Fruit fly (Drosophila melanogaster): ENCODE results near the gene chm.

Gene chm

dm6 chr2L:7433957-7434736, 21.9 kb downstream of the chm start (continued):
- TF ChIP-seq dmrt11E (tag; optimal IDR thresholded peaks at IDR 0.05) (peak; percentile 7), Ravus (GFP tag; IDR thresholded peaks at IDR 0.05) (peak; percentile 83), NC2β (GFP tag; optimal IDR thresholded peaks at IDR 0.05) (no peak), CG2129 (GFP tag; IDR thresholded peaks at IDR 0.05; ENCODE audit: partially characterized antibody) (no peak), CG13424 (tag; optimal IDR thresholded peaks at IDR 0.05) (peak; percentile 75), Dad (GFP tag; optimal IDR thresholded peaks at IDR 0.05) (no peak), tap (tag; optimal IDR thresholded peaks at IDR 0.05) (peak; percentile 58), luna (GFP tag; optimal IDR thresholded peaks at IDR 0.05) (no peak), CG10147 (GFP tag; optimal IDR thresholded peaks at IDR 0.05) (peak; percentile 18), Ets65A (GFP tag) (peak; percentile 55), CrebB (tag; optimal IDR thresholded peaks at IDR 0.05) (peak; percentile 63), CG12391 (tag; optimal IDR thresholded peaks at IDR 0.05) (peak; percentile 85), CG12942 (GFP tag; optimal IDR thresholded peaks at IDR 0.05) (no peak), Med (GFP tag) (peak; percentile 91), B-H2 (GFP tag; optimal IDR thresholded peaks at IDR 0.05) (peak; percentile 78), al (GFP tag; IDR thresholded peaks at IDR 0.05) (peak; percentile 88), CG6175 (GFP tag; IDR thresholded peaks at IDR 0.05) (peak; percentile 24; the same call in 1 of the 3 replicates), CG1792 (GFP tag; optimal IDR thresholded peaks at IDR 0.05) (no peak), CG9609 (GFP tag; optimal IDR thresholded peaks at IDR 0.05) (no peak), CG31224 (GFP tag; IDR thresholded peaks at IDR 0.05) (peak; percentile 72), Deaf1 (tag; optimal IDR thresholded peaks at IDR 0.05) (peak; percentile 88), CG6683 (GFP tag; optimal IDR thresholded peaks at IDR 0.05) (peak; percentile 29), gt (GFP tag; IDR thresholded peaks at IDR 0.05) (no peak), bcd (GFP tag; optimal IDR thresholded peaks at IDR 0.05) (peak; percentile 57), dan (GFP tag; IDR thresholded peaks at IDR 0.05) (no peak), jumu (GFP tag; optimal IDR thresholded peaks at IDR 0.05) (no peak), ash1 (GFP tag; optimal IDR thresholded peaks at IDR 0.05) (no peak), ase (GFP tag; IDR thresholded peaks at IDR 0.05) (0 out of 3 replicates have a peak, but pooled peaks have one; percentile 28), zfh1 (GFP tag; IDR thresholded peaks at IDR 0.05) (peak; percentile 74; the same call in 2 of the 3 replicates), gsb-n (tag; optimal IDR thresholded peaks at IDR 0.05) (peak; percentile 2), CG8924 (tag; optimal IDR thresholded peaks at IDR 0.05) (peak; percentile 89), CG32767 (GFP tag; IDR thresholded peaks at IDR 0.05) (peak; percentile 51; the same call in 1 of the 2 replicates), ac (GFP tag; optimal IDR thresholded peaks at IDR 0.05) (no peak), cwo (GFP tag; optimal IDR thresholded peaks at IDR 0.05) (peak; percentile 69), CG17612 (GFP tag; IDR thresholded peaks at IDR 0.05) (peak; percentile 71), emc (GFP tag; optimal IDR thresholded peaks at IDR 0.05) (peak; percentile 3), pb (GFP tag; optimal IDR thresholded peaks at IDR 0.05) (no peak), ttk (GFP tag; IDR thresholded peaks at IDR 0.05) (peak; percentile 75), CG2120 (GFP tag; optimal IDR thresholded peaks at IDR 0.05) (peak; percentile 90), Sry-δ (GFP tag; optimal IDR thresholded peaks at IDR 0.05) (no peak), wek (GFP tag; optimal IDR thresholded peaks at IDR 0.05) (no peak), klu (GFP tag; IDR thresholded peaks at IDR 0.05) (peak; percentile 81), CG4282 (GFP tag; optimal IDR thresholded peaks at IDR 0.05) (no peak), CG9437 (GFP tag; optimal IDR thresholded peaks at IDR 0.05) (peak; percentile 59), Awh (GFP tag; IDR thresholded peaks at IDR 0.05) (0 out of 2 replicates have a peak, but pooled peaks have one; percentile 35), Dref (GFP tag; IDR thresholded peaks at IDR 0.05) (no peak), repo (GFP tag; optimal IDR thresholded peaks at IDR 0.05) (no peak), crc (GFP tag; optimal IDR thresholded peaks at IDR 0.05) (no peak), sens (GFP tag) (peak; percentile 73), ham (GFP tag; IDR thresholded peaks at IDR 0.05) (peak; percentile 84; the same call in 1 of the 2 replicates), zfh2 (GFP tag; optimal IDR thresholded peaks at IDR 0.05) (peak; percentile 40)

All from whole organism, embryonic.